Worm (Caenorhabditis elegans): ENCODE results near the gene ess-2.

The ess-2 gene

ce11 chrIII:8446940-8447403, 43.2 kb downstream of the ess-2 start, which contains the start of gene rpn-3 (continued):
- TF ChIP-seq dmd-6 (GFP tag; IDR thresholded peaks at IDR 0.05) (peak; percentile 91), ZK546.5 (tag; optimal IDR thresholded peaks at IDR 0.05) (no peak), mep-1 (tag; optimal IDR thresholded peaks at IDR 0.05) (peak; percentile 98), D1046.2 (GFP tag; IDR thresholded peaks at IDR 0.05) (no peak), vab-7 (GFP tag; IDR thresholded peaks at IDR 0.05) (no peak; the same call in 1 of the 2 replicates), lsy-2 (tag; optimal IDR thresholded peaks at IDR 0.05) (peak; percentile 91 to 98), unc-39 (tag; optimal IDR thresholded peaks at IDR 0.05) (no peak), mxl-3 (GFP tag; optimal IDR thresholded peaks at IDR 0.05) (peak; percentile 56), nhr-6 (tag; optimal IDR thresholded peaks at IDR 0.05) (peak; percentile 94), gei-8 (GFP tag; optimal IDR thresholded peaks at IDR 0.05) (no peak), spr-3 (GFP tag; optimal IDR thresholded peaks at IDR 0.05) (peak; percentile 78), F49E8.2 (tag; optimal IDR thresholded peaks at IDR 0.05; ENCODE audit: borderline replicate concordance) (peak; percentile 87), lim-7 (GFP tag; IDR thresholded peaks at IDR 0.05) (no peak), F37D6.2 (tag; optimal IDR thresholded peaks at IDR 0.05) (peak; percentile 88), Y5F2A.4 (GFP tag; optimal IDR thresholded peaks at IDR 0.05) (no peak), nhr-111 (GFP tag; optimal IDR thresholded peaks at IDR 0.05) (no peak), arid-1 (GFP tag; conservative IDR thresholded peaks at IDR 0.05) (peak; percentile 89; the same call in 1 of the 2 replicates), nhr-10 (tag; optimal IDR thresholded peaks at IDR 0.05) (peak; percentile 53), ztf-11 (tag; optimal IDR thresholded peaks at IDR 0.05) (no peak), unc-62 (GFP tag; optimal IDR thresholded peaks at IDR 0.05 in 1 of 2) (peak in 1 of 2 experiments; percentile 72), unc-62 (tag; optimal IDR thresholded peaks at IDR 0.05) (no peak), lin-38 (GFP tag; IDR thresholded peaks at IDR 0.05) (peak; percentile 99), nhr-76 (tag; optimal IDR thresholded peaks at IDR 0.05) (peak; percentile 58), hlh-11 (tag; optimal IDR thresholded peaks at IDR 0.05) (peak; percentile 95), ztf-7 (tag; optimal IDR thresholded peaks at IDR 0.05) (peak; percentile 91), snpc-4 (tag; optimal IDR thresholded peaks at IDR 0.05) (no peak), set-16 (GFP tag; IDR thresholded peaks at IDR 0.05) (peak; percentile 26; the same call in 1 of the 2 replicates), mes-2 (tag; optimal IDR thresholded peaks at IDR 0.05; ENCODE audit: poor library complexity, severe bottlenecking) (peak; percentile 95), daf-19 (GFP tag; conservative IDR thresholded peaks at IDR 0.05) (no peak; the same call in 1 of the 2 replicates), hlh-30 (tag; optimal IDR thresholded peaks at IDR 0.05; ENCODE audit: insufficient read depth) (peak; percentile 94), ceh-44 (GFP tag; IDR thresholded peaks at IDR 0.05) (no peak), daf-16 (GFP tag; optimal IDR thresholded peaks at IDR 0.05) (peak; percentile 73 to 96), daf-16 (tag; optimal IDR thresholded peaks at IDR 0.05) (peak; percentile 84), F26F4.8 (GFP tag; conservative IDR thresholded peaks at IDR 0.05) (no peak), T26A8.4 (GFP tag; IDR thresholded peaks at IDR 0.05) (peak; percentile 96), mdl-1 (tag; optimal IDR thresholded peaks at IDR 0.05) (peak in 1 of 2 experiments; percentile 48), ceh-28 (tag; optimal IDR thresholded peaks at IDR 0.05) (no peak), lir-3 (tag; optimal IDR thresholded peaks at IDR 0.05) (peak; percentile 61), ceh-20 (GFP tag; IDR thresholded peaks at IDR 0.05) (peak; percentile 94), F44E2.7 (GFP tag; IDR thresholded peaks at IDR 0.05) (0 out of 2 replicates have a peak, but pooled peaks have one; percentile 18), ceh-32 (tag; optimal IDR thresholded peaks at IDR 0.05; ENCODE audit: poor library complexity) (peak; percentile 36), spr-1 (tag; optimal IDR thresholded peaks at IDR 0.05) (peak; percentile 87), lin-39 (tag; optimal IDR thresholded peaks at IDR 0.05) (peak; percentile 48), F10B5.3 (tag; optimal IDR thresholded peaks at IDR 0.05) (peak; percentile 85), dpl-1 (GFP tag; optimal IDR thresholded peaks at IDR 0.05) (peak; percentile 89), pqm-1 (tag; optimal IDR thresholded peaks at IDR 0.05) (peak; percentile 42), nhr-48 (tag; optimal IDR thresholded peaks at IDR 0.05) (peak; percentile 74), pha-4 (GFP tag; IDR thresholded peaks at IDR 0.05) (peak; percentile 93), pha-4 (tag; optimal IDR thresholded peaks at IDR 0.05) (peak; percentile 98), ceh-62 (tag; optimal IDR thresholded peaks at IDR 0.05) (no peak), ZK337.2 (GFP tag; IDR thresholded peaks at IDR 0.05) (no peak), lin-15B (tag; optimal IDR thresholded peaks at IDR 0.05) (peak; percentile 73)
